Worm (Caenorhabditis elegans): ENCODE results near the gene tnt-4.

DNA sequence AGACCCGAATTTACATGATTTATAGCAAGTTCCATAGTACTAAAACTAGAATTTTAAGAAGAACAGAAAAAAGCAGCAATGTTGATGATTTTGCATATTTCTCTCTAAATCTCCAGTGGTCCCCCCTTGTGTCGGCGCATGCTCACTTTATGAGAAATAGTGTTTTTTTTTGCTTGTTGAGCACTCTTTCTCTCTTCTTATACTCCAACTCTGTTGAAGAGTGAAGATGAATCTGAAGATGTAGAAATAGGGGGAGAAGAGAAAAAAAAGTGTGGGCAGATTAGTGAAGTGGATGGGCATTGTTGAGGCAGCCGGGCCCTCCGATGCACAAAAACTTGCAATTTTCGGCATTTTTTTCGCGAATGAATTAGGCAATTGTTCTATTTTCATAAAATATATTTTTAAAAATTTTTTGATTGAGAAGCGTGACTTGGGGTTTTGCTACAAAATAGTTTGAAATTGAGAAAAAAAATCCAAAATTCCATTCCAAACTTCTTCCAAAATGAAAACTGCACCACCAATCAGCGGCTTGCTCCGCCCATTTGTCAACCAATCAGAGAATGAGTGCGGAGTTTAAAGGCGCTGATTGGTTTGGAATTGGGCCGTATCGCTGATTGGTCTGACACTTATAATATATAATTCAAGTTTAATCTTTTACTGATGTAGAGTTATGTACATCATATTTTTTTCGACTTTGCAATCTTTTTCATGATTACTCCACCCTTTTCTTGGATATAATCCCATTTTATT lies 52.1 kb downstream of the tnt-4 start:
- TF ChIP-seq hnd-1 (tag; optimal IDR thresholded peaks at IDR 0.05) (no peak), ama-1 (optimal IDR thresholded peaks at IDR 0.05) (no peak), ceh-36 (tag; optimal IDR thresholded peaks at IDR 0.05) (no peak), F13C5.2 (tag; optimal IDR thresholded peaks at IDR 0.05) (no peak), sea-1 (GFP tag; conservative IDR thresholded peaks at IDR 0.05) (no peak), ceh-13 (GFP tag; optimal IDR thresholded peaks at IDR 0.05) (no peak), hmg-4 (GFP tag; optimal IDR thresholded peaks at IDR 0.05) (no peak), scrt-1 (GFP tag; IDR thresholded peaks at IDR 0.05) (no peak), ets-7 (tag; optimal IDR thresholded peaks at IDR 0.05) (no peak)
